Worm (Caenorhabditis elegans): ENCODE results near the gene sas-4.

sas-4 gene

ce11 chrIII:8318488-8318887 lies at the start of gene sas-4:
TSS of gene sas-4 (minus strand) at chrIII:8318588.
- TF ChIP-seq K12H6.12 (tag; optimal IDR thresholded peaks at IDR 0.05) = no peak
- no peak for TF ChIP-seq ets-4 (GFP tag; optimal IDR thresholded peaks at IDR 0.05)
- no peak for TF ChIP-seq F23B12.7 (tag; optimal IDR thresholded peaks at IDR 0.05; ENCODE audit: insufficient read depth)
- TF ChIP-seq Y53G8AR.9 (GFP tag; conservative IDR thresholded peaks at IDR 0.05) = no peak

- TF ChIP-seq mxl-1 (tag; optimal IDR thresholded peaks at IDR 0.05) (no peak), ztf-18 (tag; optimal IDR thresholded peaks at IDR 0.05) (no peak), F33H1.4 (GFP tag; IDR thresholded peaks at IDR 0.05) (peak; percentile 55; the same call in 1 of the 2 replicates), somi-1 (GFP tag; optimal IDR thresholded peaks at IDR 0.05) (no peak), madf-6 (GFP tag; IDR thresholded peaks at IDR 0.05) (peak; percentile 44), ceh-91 (GFP tag; IDR thresholded peaks at IDR 0.05) (peak; percentile 84), efl-1 (GFP tag; optimal IDR thresholded peaks at IDR 0.05) (peak; percentile 1), sptf-2 (GFP tag; optimal IDR thresholded peaks at IDR 0.05) (no peak), lsl-1 (GFP tag; optimal IDR thresholded peaks at IDR 0.05) (peak; percentile 74)
Observed at ce11 chrIII:8363253-8364061, 45.1 kb upstream of the sas-4 start, which contains the start of gene R05D3.3. TSS of gene R05D3.3 (plus strand) at chrIII:8364011.

- TF ChIP-seq nfya-2 (GFP tag; IDR thresholded peaks at IDR 0.05) (no peak), let-607 (tag; optimal IDR thresholded peaks at IDR 0.05) (no peak), K12H6.12 (tag; optimal IDR thresholded peaks at IDR 0.05) (no peak), madf-6 (GFP tag; IDR thresholded peaks at IDR 0.05) (peak; percentile 87), dox-1 (GFP tag; IDR thresholded peaks at IDR 0.05) (peak; percentile 79), Y95B8A.8 (GFP tag; IDR thresholded peaks at IDR 0.05) (no peak), C06A6.2 (GFP tag; conservative IDR thresholded peaks at IDR 0.05) (no peak), ceh-79 (tag; optimal IDR thresholded peaks at IDR 0.05) (no peak), ZK185.1 (tag; optimal IDR thresholded peaks at IDR 0.05; ENCODE audit: poor library complexity, severe bottlenecking) (peak; percentile 3), aptf-2 (GFP tag; conservative IDR thresholded peaks at IDR 0.05) (no peak), hrde-1 (tag; optimal IDR thresholded peaks at IDR 0.05; ENCODE audit: borderline replicate concordance) (no peak), hmg-1.2 (GFP tag; IDR thresholded peaks at IDR 0.05) (peak; percentile 53; the same call in 1 of the 2 replicates), ztf-3 (GFP tag; optimal IDR thresholded peaks at IDR 0.05) (no peak), tbp1 (GFP tag; optimal IDR thresholded peaks at IDR 0.05) (peak; percentile 52), hlh-26 (GFP tag; conservative IDR thresholded peaks at IDR 0.05) (no peak), ceh-100 (GFP tag; IDR thresholded peaks at IDR 0.05) (no peak), nhr-120 (GFP tag; IDR thresholded peaks at IDR 0.05) (no peak), dpl-1 (GFP tag; optimal IDR thresholded peaks at IDR 0.05) (peak; percentile 28), atf-7 (tag; optimal IDR thresholded peaks at IDR 0.05) (no peak), mcd-1 (GFP tag; IDR thresholded peaks at IDR 0.05) (peak; percentile 50; the same call in 1 of the 2 replicates), Y67H2A.10 (GFP tag; conservative IDR thresholded peaks at IDR 0.05) (no peak), egl-44 (GFP tag; IDR thresholded peaks at IDR 0.05) (no peak), madf-3 (GFP tag; IDR thresholded peaks at IDR 0.05) (0 out of 2 replicates have a peak, but pooled peaks have one; percentile 16), F55B11.4 (tag; optimal IDR thresholded peaks at IDR 0.05; ENCODE audit: borderline replicate concordance, insufficient read depth) (no peak), B0035.1 (tag; optimal IDR thresholded peaks at IDR 0.05) (no peak), tbx-9 (tag; optimal IDR thresholded peaks at IDR 0.05; ENCODE audit: borderline replicate concordance) (no peak), attf-5 (GFP tag; optimal IDR thresholded peaks at IDR 0.05) (peak; percentile 71), lag-1 (GFP tag; IDR thresholded peaks at IDR 0.05) (no peak), ceh-58 (GFP tag; IDR thresholded peaks at IDR 0.05) (no peak), D2030.7 (GFP tag; IDR thresholded peaks at IDR 0.05) (peak; percentile 61; the same call in 1 of the 2 replicates), unc-130 (GFP tag; optimal IDR thresholded peaks at IDR 0.05) (no peak), rcor-1 (GFP tag; IDR thresholded peaks at IDR 0.05) (peak; percentile 55)
Observed at ce11 chrIII:8358213-8358672, 39.9 kb upstream of the sas-4 start, which contains the start of the genes R05D3.8 and rfp-1. TSS of gene R05D3.8 (minus strand) at chrIII:8358327. TSS of gene rfp-1 (plus strand) at chrIII:8358622.
